Fruit fly (Drosophila melanogaster) whole organism, embryonic: ENCODE results near the gene CG9395.

Source experiments
- Adf1 ChIP-seq: fragments of 200-800 bp; sonication (Bioruptor generic); IDR thresholded peaks from 2 replicates; pipeline ENCODE4 v1.3.6; 2022; ENCODE audit warnings: missing biosample characterization, missing genetic modification characterization
- Aef1 ChIP-seq: fragments of 200-800 bp; sonication (Bioruptor generic); IDR thresholded peaks from 3 replicates; pipeline ENCODE4 v1.3.6; 2022; ENCODE audit warnings: missing biosample characterization, missing genetic modification characterization
- C15 ChIP-seq: fragments of 200-800 bp; sonication (Bioruptor generic); IDR thresholded peaks from 3 replicates; pipeline ENCODE4 v1.3.6; 2022; ENCODE audit warnings: missing biosample characterization, missing genetic modification characterization
- CG14965 ChIP-seq: fragments of 200-800 bp; sonication (Bioruptor generic); optimal IDR thresholded peaks from 2 replicates; lab custom pipeline; 2016; ENCODE audit warnings: missing biosample characterization, missing genetic modification characterization, borderline replicate concordance
- CG17361 ChIP-seq: fragments of 200-800 bp; sonication (Bioruptor generic); IDR thresholded peaks from 3 replicates; pipeline ENCODE4 v1.3.6; 2022; ENCODE audit warnings: missing biosample characterization, missing genetic modification characterization
- CG17612 ChIP-seq: fragments of 200-800 bp; sonication (Bioruptor generic); IDR thresholded peaks from 2 replicates; pipeline ENCODE4 v1.3.6; 2022; ENCODE audit warnings: missing biosample characterization, missing genetic modification characterization
- CG32772 ChIP-seq: fragments of 200-800 bp; sonication (Bioruptor generic); IDR thresholded peaks from 2 replicates; pipeline ENCODE4 v1.3.6; 2022; ENCODE audit warnings: missing biosample characterization, missing genetic modification characterization
- CG33557 ChIP-seq: fragments of 200-800 bp; sonication (Bioruptor generic); optimal IDR thresholded peaks from 2 replicates; lab custom pipeline; 2019; ENCODE audit warnings: missing biosample characterization, mild to moderate bottlenecking, missing genetic modification characterization, moderate library complexity
- CG4707 ChIP-seq: fragments of 200-800 bp; sonication (Bioruptor generic); optimal IDR thresholded peaks from 2 replicates; lab custom pipeline; 2018; ENCODE audit warnings: missing biosample characterization, mild to moderate bottlenecking, missing genetic modification characterization, moderate library complexity
- CG6254 ChIP-seq: fragments of 200-800 bp; sonication (Bioruptor generic); optimal IDR thresholded peaks from 3 replicates; lab custom pipeline; 2017; ENCODE audit warnings: mild to moderate bottlenecking, missing biosample characterization, missing genetic modification reagents, missing genetic modification characterization
- CG7928 ChIP-seq: fragments of 200-800 bp; sonication (Bioruptor generic); optimal IDR thresholded peaks from 2 replicates; lab custom pipeline; 2017; ENCODE audit warnings: missing biosample characterization, mild to moderate bottlenecking, missing genetic modification characterization
- CG9215 ChIP-seq: fragments of 200-800 bp; sonication (Bioruptor generic); IDR thresholded peaks from 2 replicates; pipeline ENCODE4 v1.3.6; 2022; ENCODE audit warnings: missing biosample characterization, missing genetic modification characterization
- Dek ChIP-seq: fragments of 200-800 bp; sonication (Bioruptor generic); optimal IDR thresholded peaks from 3 replicates; lab custom pipeline; 2019; ENCODE audit warnings: missing biosample characterization, mild to moderate bottlenecking, missing genetic modification characterization, moderate library complexity
- HHEX ChIP-seq: fragments of 200-800 bp; sonication (Bioruptor generic); optimal IDR thresholded peaks from 3 replicates; lab custom pipeline; 2017; ENCODE audit warnings: missing biosample characterization, mild to moderate bottlenecking, missing genetic modification characterization, missing genetic modification reagents
- HmgZ ChIP-seq: fragments of 200-800 bp; sonication (Bioruptor generic); optimal IDR thresholded peaks from 2 replicates; lab custom pipeline; 2018; ENCODE audit warnings: missing biosample characterization, mild to moderate bottlenecking, missing genetic modification characterization
- NfI ChIP-seq: fragments of 200-800 bp; sonication (Bioruptor generic); optimal IDR thresholded peaks from 3 replicates; lab custom pipeline; 2018; ENCODE audit warnings: missing biosample characterization, mild to moderate bottlenecking, missing genetic modification characterization, moderate library complexity
- Spps ChIP-seq: fragments of 200-800 bp; sonication (Bioruptor generic); optimal IDR thresholded peaks from 2 replicates; lab custom pipeline; 2018; ENCODE audit warnings: missing biosample characterization, mild to moderate bottlenecking, missing genetic modification characterization
- Stat92E ChIP-seq, 3 experiments: fragments of >200 bp in 2 of 3; fragments of 200-800 bp in 1 of 3; sonication (Bioruptor generic) in 1 of 3; optimal IDR thresholded peaks; 2 replicates each; lab custom pipeline; 2017 to 2019; ENCODE audit warnings: missing biosample characterization in 3 of 3, missing genetic modification characterization in 3 of 3, mild to moderate bottlenecking in 1 of 3, moderate library complexity in 1 of 3
- Vsx1 ChIP-seq: fragments of 200-800 bp; sonication (Bioruptor generic); optimal IDR thresholded peaks from 2 replicates; lab custom pipeline; 2017; ENCODE audit warnings: missing biosample characterization, mild to moderate bottlenecking, missing genetic modification characterization, missing genetic modification reagents
- ac ChIP-seq: fragments of 200-800 bp; sonication (Bioruptor generic); optimal IDR thresholded peaks from 3 replicates; lab custom pipeline; 2017; ENCODE audit warnings: missing biosample characterization, mild to moderate bottlenecking, missing genetic modification characterization
- ap ChIP-seq: fragments of 200-800 bp; sonication (Bioruptor generic); IDR thresholded peaks from 2 replicates; pipeline ENCODE4 v1.3.6; 2022; ENCODE audit warnings: missing biosample characterization, missing genetic modification characterization
- ase ChIP-seq: fragments of 200-800 bp; sonication (Bioruptor generic); IDR thresholded peaks from 3 replicates; pipeline ENCODE4 v1.3.6; 2022; ENCODE audit warnings: missing biosample characterization, missing genetic modification characterization
- az2 ChIP-seq: fragments of 200-800 bp; sonication (Bioruptor generic); optimal IDR thresholded peaks from 3 replicates; lab custom pipeline; 2016; ENCODE audit warnings: missing biosample characterization, missing genetic modification characterization
- bab2 ChIP-seq: fragments of 200-800 bp; sonication (Bioruptor generic); optimal IDR thresholded peaks from 2 replicates; lab custom pipeline; 2016; ENCODE audit warnings: missing biosample characterization, missing genetic modification characterization
- bigmax ChIP-seq: fragments of 200-800 bp; sonication (Bioruptor generic); optimal IDR thresholded peaks from 2 replicates; lab custom pipeline; 2018; ENCODE audit warnings: missing biosample characterization, mild to moderate bottlenecking, missing genetic modification characterization
- crc ChIP-seq: fragments of 200-800 bp; sonication (Bioruptor generic); optimal IDR thresholded peaks from 2 replicates; lab custom pipeline; 2016; ENCODE audit warnings: missing biosample characterization, missing genetic modification characterization
- da ChIP-seq: fragments of 200-800 bp; sonication (Bioruptor generic); optimal IDR thresholded peaks from 2 replicates; lab custom pipeline; 2016; ENCODE audit warnings: missing biosample characterization, missing genetic modification characterization
- danr ChIP-seq: fragments of 200-800 bp; sonication (Bioruptor generic); IDR thresholded peaks from 2 replicates; pipeline ENCODE4 v1.3.6; 2022; ENCODE audit warnings: missing biosample characterization, missing genetic modification characterization
- esg ChIP-seq: fragments of 200-800 bp; sonication (Bioruptor generic); conservative IDR thresholded peaks from 2 replicates; pipeline ENCODE4 v1.3.6; 2022; ENCODE audit warnings: missing biosample characterization, missing genetic modification characterization
- exex ChIP-seq: fragments of 200-800 bp; sonication (Bioruptor generic); optimal IDR thresholded peaks from 4 replicates; lab custom pipeline; 2018; ENCODE audit warnings: missing biosample characterization, mild to moderate bottlenecking, missing genetic modification characterization, moderate library complexity
- gem ChIP-seq: fragments of 200-800 bp; sonication (Bioruptor generic); optimal IDR thresholded peaks from 2 replicates; lab custom pipeline; 2019; ENCODE audit warnings: missing biosample characterization, mild to moderate bottlenecking, missing genetic modification characterization, moderate library complexity
- grn ChIP-seq: fragments of 200-800 bp; sonication (Bioruptor generic); optimal IDR thresholded peaks from 3 replicates; lab custom pipeline; 2017; ENCODE audit warnings: missing biosample characterization, missing genetic modification characterization
- gsb-n ChIP-seq: fragments of 200-800 bp; sonication (Bioruptor generic); optimal IDR thresholded peaks from 3 replicates; lab custom pipeline; 2018; ENCODE audit warnings: missing biosample characterization, mild to moderate bottlenecking, missing genetic modification characterization
- hb ChIP-seq: fragments of 200-800 bp; sonication (Bioruptor generic); IDR thresholded peaks from 3 replicates; pipeline ENCODE4 v1.3.6; 2022; ENCODE audit warnings: missing biosample characterization, missing genetic modification characterization; ENCODE audit not compliant: partially characterized antibody
- hth ChIP-seq: fragments of >200 bp; optimal IDR thresholded peaks from 2 replicates; lab custom pipeline; 2017; ENCODE audit warnings: inconsistent platforms
- insv ChIP-seq, 2 experiments: fragments of 200-800 bp; sonication (Bioruptor generic); optimal IDR thresholded peaks; 3 replicates each; lab custom pipeline; 2016 to 2018; ENCODE audit warnings: missing biosample characterization in 2 of 2, missing genetic modification characterization in 2 of 2
- klu ChIP-seq: fragments of 200-800 bp; sonication (Bioruptor generic); IDR thresholded peaks from 2 replicates; pipeline ENCODE4 v1.3.6; 2022; ENCODE audit warnings: missing biosample characterization, missing genetic modification characterization
- knrl ChIP-seq: fragments of 200-800 bp; sonication (Bioruptor generic); IDR thresholded peaks from 3 replicates; pipeline ENCODE4 v1.3.6; 2022; ENCODE audit warnings: missing biosample characterization, missing genetic modification characterization; ENCODE audit not compliant: partially characterized antibody
- lbe ChIP-seq: fragments of 200-800 bp; sonication (Bioruptor generic); optimal IDR thresholded peaks from 2 replicates; lab custom pipeline; 2016; ENCODE audit warnings: missing biosample characterization, mild to moderate bottlenecking, missing genetic modification characterization
- mirr ChIP-seq: fragments of 200-800 bp; sonication (Bioruptor generic); optimal IDR thresholded peaks from 3 replicates; lab custom pipeline; 2018; ENCODE audit warnings: missing biosample characterization, mild to moderate bottlenecking, missing genetic modification characterization
- mld ChIP-seq: fragments of 200-800 bp; sonication (Bioruptor generic); IDR thresholded peaks from 3 replicates; pipeline ENCODE4 v1.3.6; 2022; ENCODE audit warnings: missing biosample characterization, missing genetic modification characterization; ENCODE audit not compliant: partially characterized antibody
- oc ChIP-seq: fragments of 200-800 bp; sonication (Bioruptor generic); optimal IDR thresholded peaks from 2 replicates; lab custom pipeline; 2018; ENCODE audit warnings: missing biosample characterization, mild to moderate bottlenecking, missing genetic modification characterization, moderate library complexity
- p53 ChIP-seq: fragments of 200-800 bp; sonication (Bioruptor generic); optimal IDR thresholded peaks from 2 replicates; lab custom pipeline; 2016; ENCODE audit warnings: missing biosample characterization, missing genetic modification characterization
- repo ChIP-seq: fragments of 200-800 bp; sonication (Bioruptor generic); optimal IDR thresholded peaks from 2 replicates; lab custom pipeline; 2016; ENCODE audit warnings: missing biosample characterization, missing genetic modification characterization
- ro ChIP-seq: fragments of 200-800 bp; sonication (Bioruptor generic); IDR thresholded peaks from 2 replicates; pipeline ENCODE4 v1.3.6; 2022; ENCODE audit warnings: missing biosample characterization, missing genetic modification characterization
- seq ChIP-seq: fragments of 200-800 bp; sonication (Bioruptor generic); IDR thresholded peaks from 2 replicates; pipeline ENCODE4 v1.3.6; 2022; ENCODE audit warnings: missing biosample characterization, missing genetic modification characterization
- sima ChIP-seq: fragments of 200-800 bp; sonication (Bioruptor generic); optimal IDR thresholded peaks from 2 replicates; lab custom pipeline; 2016; ENCODE audit warnings: missing biosample characterization, missing genetic modification characterization
- slou ChIP-seq: fragments of 200-800 bp; sonication (Bioruptor generic); optimal IDR thresholded peaks from 3 replicates; lab custom pipeline; 2016; ENCODE audit warnings: missing biosample characterization, missing genetic modification characterization
- tap ChIP-seq: fragments of 200-800 bp; optimal IDR thresholded peaks from 3 replicates; lab custom pipeline; 2019; ENCODE audit warnings: missing biosample characterization, mild to moderate bottlenecking, missing genetic modification characterization, moderate library complexity
- tin ChIP-seq: fragments of 200-800 bp; sonication (Bioruptor generic); optimal IDR thresholded peaks from 3 replicates; lab custom pipeline; 2016; ENCODE audit warnings: missing biosample characterization, missing genetic modification characterization
- tio ChIP-seq: fragments of 200-800 bp; sonication (Bioruptor generic); optimal IDR thresholded peaks from 2 replicates; lab custom pipeline; 2017; ENCODE audit warnings: missing biosample characterization, missing genetic modification characterization, inconsistent platforms
- twi ChIP-seq: fragments of 200-800 bp; optimal IDR thresholded peaks from 2 replicates; lab custom pipeline; 2019; ENCODE audit warnings: missing biosample characterization, mild to moderate bottlenecking, missing genetic modification characterization, moderate library complexity

CG9395 gene

dm6 chr2L:13370762-13371161 is 15.9 kb upstream of the CG9395 start, which contains the start of gene ND-B22 (continued):
- TF ChIP-seq CG4707 (GFP tag; lab: Kevin White, UChicago) (no peak), bab2 (GFP tag; lab: Kevin White, UChicago) (peak; percentile 6), CG32772 (GFP tag; lab: Robert Waterston, UW) (no peak), twi (tag; lab: Kevin White, UChicago) (peak; percentile 12), CG33557 (GFP tag; lab: Kevin White, UChicago) (no peak), Aef1 (peak; percentile 64), gsb-n (tag; lab: Kevin White, UChicago) (no peak), Stat92E (GFP tag; optimal IDR thresholded peaks at IDR 0.05; lab: Kevin White, UChicago) (no peak), Spps (tag; lab: Kevin White, UChicago) (no peak), hth (lab: Kevin White, UChicago) (no peak), HHEX (GFP tag; lab: Kevin White, UChicago) (peak; percentile 47), tin (GFP tag; lab: Kevin White, UChicago) (peak; percentile 46), seq (GFP tag; lab: Robert Waterston, UW) (no peak), exex (tag; lab: Kevin White, UChicago) (no peak), mld (GFP tag; lab: Robert Waterston, UW) (no peak), p53 (GFP tag; lab: Kevin White, UChicago) (no peak), CG6254 (GFP tag; lab: Kevin White, UChicago) (no peak), CG17361 (GFP tag; lab: Robert Waterston, UW) (peak; percentile 39; the same call in 1 of the 3 replicates), HmgZ (peak; percentile 65), crc (GFP tag; lab: Kevin White, UChicago) (no peak), slou (GFP tag; lab: Kevin White, UChicago) (peak; percentile 4), C15 (no peak), ac (GFP tag; lab: Kevin White, UChicago) (no peak), Dek (tag; lab: Kevin White, UChicago) (peak; percentile 34), da (no peak), insv (GFP tag; optimal IDR thresholded peaks at IDR 0.05; lab: Kevin White, UChicago) (no peak), oc (tag; lab: Kevin White, UChicago) (no peak), gem (tag; lab: Kevin White, UChicago) (peak; percentile 43), esg (GFP tag; lab: Robert Waterston, UW) (no peak), CG14965 (GFP tag; lab: Kevin White, UChicago) (no peak), Vsx1 (GFP tag; lab: Kevin White, UChicago) (peak; percentile 33), ase (GFP tag; lab: Robert Waterston, UW) (no peak), Adf1 (GFP tag; lab: Robert Waterston, UW) (no peak; the same call in 1 of the 2 replicates), hb (0 out of 3 replicates have a peak, but pooled peaks have one; percentile 28), klu (no peak), CG9215 (GFP tag; lab: Robert Waterston, UW) (no peak), tio (GFP tag; lab: Kevin White, UChicago) (no peak), NfI (GFP tag; lab: Kevin White, UChicago) (peak; percentile 68), knrl (GFP tag; lab: Robert Waterston, UW) (no peak), bigmax (GFP tag; lab: Kevin White, UChicago) (no peak), ro (GFP tag; lab: Robert Waterston, UW) (no peak), grn (no peak), ap (no peak), CG7928 (GFP tag; lab: Kevin White, UChicago) (no peak), tap (peak; percentile 16), sima (GFP tag; lab: Kevin White, UChicago) (no peak), az2 (GFP tag; lab: Kevin White, UChicago) (peak; percentile 24), danr (no peak), mirr (GFP tag; lab: Kevin White, UChicago) (no peak), repo (GFP tag; lab: Kevin White, UChicago) (peak; percentile 8), lbe (peak; percentile 56), CG17612 (GFP tag; lab: Robert Waterston, UW) (no peak)
